Fruit fly (Drosophila melanogaster) S2 (cell line): ENCODE data around the gene CG14883.

Experiments used
- CG8478 ChIP-seq: fragments of >200 bp; optimal IDR thresholded peaks from 2 replicates; lab custom pipeline; 2018
- CTCF ChIP-seq, 2 experiments: fragments of >200 bp; optimal IDR thresholded peaks; 2 replicates each; lab custom pipeline; 2018

DNA sequence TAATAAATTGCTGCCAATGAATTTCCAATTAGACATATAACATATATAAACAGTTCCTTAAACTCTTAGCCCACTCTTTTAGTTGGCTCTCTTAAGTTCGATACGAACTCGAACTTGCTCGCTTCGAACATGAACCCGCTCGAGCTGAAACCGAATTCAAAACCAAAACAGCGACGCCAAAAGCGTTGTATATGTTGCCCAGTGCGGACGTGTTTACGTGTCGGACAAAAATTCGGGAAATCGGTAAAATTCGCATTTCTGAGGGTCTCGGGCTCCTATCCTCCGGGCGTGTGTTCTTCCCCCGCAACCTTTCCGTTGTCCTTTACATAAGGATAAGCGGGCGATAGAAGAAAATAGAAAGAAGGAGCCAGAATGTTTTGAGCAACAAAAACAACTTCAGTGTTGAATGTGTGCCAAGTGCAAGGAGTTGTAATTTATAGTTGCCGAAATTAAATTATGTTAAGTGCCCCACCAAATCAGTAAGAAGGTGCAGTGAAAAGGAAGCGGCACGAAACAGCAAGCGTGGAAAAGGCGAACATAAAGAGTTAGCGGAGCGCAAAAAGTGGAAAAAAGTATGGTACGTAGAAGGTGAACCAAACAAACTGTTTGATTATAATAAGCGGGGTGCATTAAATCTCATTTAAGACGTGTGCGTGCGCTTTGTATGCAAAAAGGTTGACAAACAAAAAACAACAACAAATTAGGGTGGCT lies 46.9 kb downstream of the CG14883 start, which contains the start of gene CG42342:
- TF ChIP-seq CTCF (optimal IDR thresholded peaks at IDR 0.05; lab: Kevin White, UChicago) (no peak), CG8478 (lab: Kevin White, UChicago) (no peak)
